Worm (Caenorhabditis elegans): Measurements from ENCODE around the gene lec-9.

The lec-9 gene

ce11 chrX:17613024-17613423 is 12.7 kb downstream of the lec-9 start:
- TF ChIP-seq madf-8 (GFP tag; conservative IDR thresholded peaks at IDR 0.05) = no peak
- TF ChIP-seq Y95B8A.8 (GFP tag; IDR thresholded peaks at IDR 0.05) = no peak
- no peak for TF ChIP-seq C17E4.6 (GFP tag; IDR thresholded peaks at IDR 0.05)
- no peak for TF ChIP-seq tbp1 (GFP tag; optimal IDR thresholded peaks at IDR 0.05)
- no peak for TF ChIP-seq K12H6.12 (tag; optimal IDR thresholded peaks at IDR 0.05)
- TF ChIP-seq ets-4 (GFP tag; optimal IDR thresholded peaks at IDR 0.05) = no peak
- no peak for TF ChIP-seq snpc-1.1 (tag; optimal IDR thresholded peaks at IDR 0.05; ENCODE audit: insufficient read depth)
- TF ChIP-seq Y53G8AR.9 (GFP tag; conservative IDR thresholded peaks at IDR 0.05) = no peak
- TF ChIP-seq nhr-120 (GFP tag; IDR thresholded peaks at IDR 0.05) = no peak
- no peak for TF ChIP-seq fkh-3 (tag; optimal IDR thresholded peaks at IDR 0.05)
- no peak for TF ChIP-seq B0019.2 (GFP tag; conservative IDR thresholded peaks at IDR 0.05)

ce11 chrX:17614245-17614644 is 14.0 kb downstream of the lec-9 start, which contains the start of gene ncs-7:
Gene ncs-7, plus strand, starts transcription at chrX:17614545.
- no peak for TF ChIP-seq dpff-1 (tag; optimal IDR thresholded peaks at IDR 0.05)
- no peak for TF ChIP-seq athp-1 (tag; optimal IDR thresholded peaks at IDR 0.05)
- TF ChIP-seq die-1 (tag; optimal IDR thresholded peaks at IDR 0.05) = no peak
- no peak for TF ChIP-seq ceh-58 (GFP tag; IDR thresholded peaks at IDR 0.05)
- TF ChIP-seq ama-1 (optimal IDR thresholded peaks at IDR 0.05) = no peak
- no peak for TF ChIP-seq ama-1 (GFP tag; optimal IDR thresholded peaks at IDR 0.05)
- TF ChIP-seq atf-7 (tag; optimal IDR thresholded peaks at IDR 0.05) = no peak
- TF ChIP-seq ztf-18 (tag; optimal IDR thresholded peaks at IDR 0.05) = no peak
- no peak for TF ChIP-seq F39B2.1 (GFP tag; IDR thresholded peaks at IDR 0.05)
- TF ChIP-seq F52B5.7 (tag; optimal IDR thresholded peaks at IDR 0.05) = no peak
- no peak for TF ChIP-seq fkh-3 (tag; optimal IDR thresholded peaks at IDR 0.05)
- no peak for TF ChIP-seq Y67H2A.10 (GFP tag; conservative IDR thresholded peaks at IDR 0.05)
- no peak for TF ChIP-seq aptf-2 (GFP tag; conservative IDR thresholded peaks at IDR 0.05)
- TF ChIP-seq K12H6.12 (tag; optimal IDR thresholded peaks at IDR 0.05) = no peak
- no peak for TF ChIP-seq lsl-1 (GFP tag; optimal IDR thresholded peaks at IDR 0.05)
- TF ChIP-seq egl-44 (GFP tag; IDR thresholded peaks at IDR 0.05) = no peak

ce11 chrX:17625245-17625644 is 25.0 kb downstream of the lec-9 start:
- TF ChIP-seq ccch-3 (GFP tag; optimal IDR thresholded peaks at IDR 0.05) (no peak), egrh-3 (GFP tag; IDR thresholded peaks at IDR 0.05) (peak; percentile 45; the same call in 1 of the 2 replicates), B0336.3 (GFP tag; IDR thresholded peaks at IDR 0.05) (peak; percentile 14; the same call in 1 of the 2 replicates), zfh-2 (GFP tag; conservative IDR thresholded peaks at IDR 0.05) (peak; percentile 72), nfya-2 (GFP tag; IDR thresholded peaks at IDR 0.05) (no peak)

- no peak for TF ChIP-seq madf-10 (tag; optimal IDR thresholded peaks at IDR 0.05)
- TF ChIP-seq Y53F4B.3 (GFP tag; IDR thresholded peaks at IDR 0.05) = no peak
- TF ChIP-seq nhr-80 (tag; optimal IDR thresholded peaks at IDR 0.05) = no peak
- no peak for TF ChIP-seq cebp-2 (GFP tag; IDR thresholded peaks at IDR 0.05)
- no peak for TF ChIP-seq F10E7.11 (tag; optimal IDR thresholded peaks at IDR 0.05)
- no peak for TF ChIP-seq T26A5.8 (tag; optimal IDR thresholded peaks at IDR 0.05)
- no peak for TF ChIP-seq ccch-3 (GFP tag; optimal IDR thresholded peaks at IDR 0.05)
- TF ChIP-seq B0035.1 (tag; optimal IDR thresholded peaks at IDR 0.05) = no peak
- no peak for TF ChIP-seq F55B11.4 (tag; optimal IDR thresholded peaks at IDR 0.05; ENCODE audit: borderline replicate concordance, insufficient read depth)
- no peak for TF ChIP-seq ztf-26 (tag; optimal IDR thresholded peaks at IDR 0.05)
- no peak for TF ChIP-seq ceh-100 (GFP tag; IDR thresholded peaks at IDR 0.05)
These were observed 25.4 kb downstream of the lec-9 start for ce11 chrX:17625729-17626128.
